Fruit fly (Drosophila melanogaster): Measurements from ENCODE around the gene CG43342.
A peak's percentile ranks its signal among the peaks of the same experiment; 100 is the strongest.

Gene CG43342

dm6 chr3R:22351396-22351795, 29.7 kb upstream of the CG43342 start, which contains the start of gene rdhB:
rdhB (plus strand) TSS chr3R:22351696.
- TF ChIP-seq nau (GFP tag; optimal IDR thresholded peaks at IDR 0.05) (no peak), ac (GFP tag; optimal IDR thresholded peaks at IDR 0.05) (no peak), h (optimal IDR thresholded peaks at IDR 0.05) (no peak), CG34376 (GFP tag; optimal IDR thresholded peaks at IDR 0.05) (no peak), gcm2 (GFP tag; optimal IDR thresholded peaks at IDR 0.05) (no peak), CG13296 (GFP tag; optimal IDR thresholded peaks at IDR 0.05) (no peak), CG11247 (GFP tag; IDR thresholded peaks at IDR 0.05) (no peak), crp (GFP tag; optimal IDR thresholded peaks at IDR 0.05) (no peak), CG12769 (tag; optimal IDR thresholded peaks at IDR 0.05) (no peak), aop (GFP tag; IDR thresholded peaks at IDR 0.05) (no peak), CG10267 (tag; optimal IDR thresholded peaks at IDR 0.05) (no peak), Trl (optimal IDR thresholded peaks at IDR 0.05) (no peak), Trl (GFP tag; optimal IDR thresholded peaks at IDR 0.05) (no peak), dati (GFP tag; IDR thresholded peaks at IDR 0.05) (no peak), Fer2 (tag; optimal IDR thresholded peaks at IDR 0.05) (no peak), vvl (GFP tag; IDR thresholded peaks at IDR 0.05) (no peak)

- TF ChIP-seq HmgZ (tag; optimal IDR thresholded peaks at IDR 0.05) (peak; percentile 92), CG2120 (GFP tag; optimal IDR thresholded peaks at IDR 0.05) (peak; percentile 50), wor (GFP tag; IDR thresholded peaks at IDR 0.05) (no peak), GATAe (GFP tag; conservative IDR thresholded peaks at IDR 0.05) (no peak), Doc3 (GFP tag; IDR thresholded peaks at IDR 0.05; ENCODE audit: partially characterized antibody) (peak; percentile 82), amos (GFP tag; IDR thresholded peaks at IDR 0.05; ENCODE audit: partially characterized antibody) (peak; percentile 98), Atf6 (GFP tag; IDR thresholded peaks at IDR 0.05) (no peak), CG17829 (tag; optimal IDR thresholded peaks at IDR 0.05) (peak; percentile 50), Bteb2 (GFP tag; optimal IDR thresholded peaks at IDR 0.05) (peak; percentile 23), Elba2 (GFP tag; optimal IDR thresholded peaks at IDR 0.05) (peak; percentile 76), CG9215 (GFP tag; IDR thresholded peaks at IDR 0.05) (no peak), CG15011 (GFP tag; optimal IDR thresholded peaks at IDR 0.05) (no peak), D (optimal IDR thresholded peaks at IDR 0.05) (peak; percentile 61), D (GFP tag; optimal IDR thresholded peaks at IDR 0.05) (no peak), CG6813 (GFP tag; optimal IDR thresholded peaks at IDR 0.05) (no peak), jigr1 (GFP tag; IDR thresholded peaks at IDR 0.05) (no peak), tgo (GFP tag; IDR thresholded peaks at IDR 0.05) (no peak), fd102C (GFP tag; optimal IDR thresholded peaks at IDR 0.05) (no peak), Trl (optimal IDR thresholded peaks at IDR 0.05) (no peak), Trl (GFP tag; optimal IDR thresholded peaks at IDR 0.05) (peak; percentile 4), ftz-f1 (GFP tag; optimal IDR thresholded peaks at IDR 0.05) (peak; percentile 81), aop (GFP tag; IDR thresholded peaks at IDR 0.05) (peak; percentile 71), Sry-β (GFP tag; optimal IDR thresholded peaks at IDR 0.05) (no peak), CG10431 (GFP tag; optimal IDR thresholded peaks at IDR 0.05) (no peak), CG18619 (GFP tag; optimal IDR thresholded peaks at IDR 0.05) (no peak), CG1602 (GFP tag; optimal IDR thresholded peaks at IDR 0.05) (peak; percentile 12), Kr (GFP tag; optimal IDR thresholded peaks at IDR 0.05) (no peak), CG17385 (GFP tag; optimal IDR thresholded peaks at IDR 0.05) (no peak), CG15269 (tag; optimal IDR thresholded peaks at IDR 0.05) (no peak), CG10979 (tag; optimal IDR thresholded peaks at IDR 0.05) (no peak), CG14965 (GFP tag; optimal IDR thresholded peaks at IDR 0.05; ENCODE audit: borderline replicate concordance) (peak; percentile 12), esg (GFP tag; conservative IDR thresholded peaks at IDR 0.05) (no peak), CG9727 (GFP tag; optimal IDR thresholded peaks at IDR 0.05) (no peak), CG13123 (GFP tag; optimal IDR thresholded peaks at IDR 0.05) (no peak), CG16813 (GFP tag; IDR thresholded peaks at IDR 0.05; ENCODE audit: partially characterized antibody) (peak; percentile 93)
Observed at dm6 chr3R:22356464-22357410, 24.4 kb upstream of the CG43342 start, which contains the start of gene Sar1. Sar1 (plus strand) TSS chr3R:22356685.
